Worm (Caenorhabditis elegans) whole organism, midembryonic: ENCODE measurements around the gene C17G1.2.

Experiments used
- T22C8.4 ChIP-seq: fragments of 200-800 bp; sonication (Bioruptor generic); IDR thresholded peaks from 2 replicates; pipeline ENCODE4 v1.3.6; 2022; ENCODE audit warnings: missing genetic modification characterization, missing compliant biosample characterization
- cog-1 ChIP-seq: sonication (generic microtip); optimal IDR thresholded peaks from 2 replicates; lab custom pipeline; 2016; ENCODE audit warnings: missing genetic modification characterization, missing compliant biosample characterization
- flt-1 ChIP-seq: fragments of 200-800 bp; sonication (Bioruptor generic); IDR thresholded peaks from 2 replicates; pipeline ENCODE4 v1.3.6; 2022; ENCODE audit warnings: missing genetic modification characterization, missing compliant biosample characterization
- klf-2 ChIP-seq: fragments of 200-800 bp; sonication (Bioruptor generic); conservative IDR thresholded peaks from 2 replicates; pipeline ENCODE4 v1.3.6; 2022; ENCODE audit warnings: missing genetic modification reagents, missing genetic modification characterization, missing compliant biosample characterization
- med-1 ChIP-seq: sonication (generic microtip); optimal IDR thresholded peaks from 2 replicates; lab custom pipeline; 2017; ENCODE audit warnings: missing genetic modification characterization, mild to moderate bottlenecking, missing compliant biosample characterization, antibody characterized with exemption, missing genetic modification reagents; ENCODE audit not compliant: insufficient read depth
- ref-1 ChIP-seq: fragments of 200-800 bp; sonication (Bioruptor generic); conservative IDR thresholded peaks from 2 replicates; pipeline ENCODE4 v1.3.6; 2022; ENCODE audit warnings: missing genetic modification reagents, missing genetic modification characterization, missing compliant biosample characterization
- tab-1 ChIP-seq: fragments of 200-800 bp; sonication (Bioruptor generic); IDR thresholded peaks from 2 replicates; pipeline ENCODE4 v1.3.6; 2022; ENCODE audit warnings: missing genetic modification characterization, missing compliant biosample characterization
- ztf-23 ChIP-seq: fragments of 200-800 bp; sonication (Bioruptor generic); IDR thresholded peaks from 2 replicates; pipeline ENCODE4 v1.3.6; 2022; ENCODE audit warnings: missing genetic modification reagents, missing genetic modification characterization, missing compliant biosample characterization
- ztf-29 ChIP-seq: fragments of 200-800 bp; sonication (Bioruptor generic); IDR thresholded peaks from 2 replicates; pipeline ENCODE4 v1.3.6; 2022; ENCODE audit warnings: missing genetic modification reagents, missing genetic modification characterization, missing compliant biosample characterization

- no peak for TF ChIP-seq med-1 (GFP tag; lab: Kevin White, UChicago)
- TF ChIP-seq ztf-29 (GFP tag; lab: Robert Waterston, UW) = no peak
- no peak for TF ChIP-seq cog-1 (tag; lab: Kevin White, UChicago)
- TF ChIP-seq tab-1 (GFP tag; lab: Robert Waterston, UW) = no peak
- no peak for TF ChIP-seq T22C8.4
- no peak for TF ChIP-seq flt-1
- no peak for TF ChIP-seq ztf-23
- no peak for TF ChIP-seq klf-2 (GFP tag; lab: Robert Waterston, UW)
- no peak for TF ChIP-seq ref-1 (GFP tag; lab: Robert Waterston, UW)
These were observed 39.2 kb upstream of the C17G1.2 start, which contains the start of gene glo-1 for ce11 chrX:9882112-9882511.
